Fruit fly (Drosophila melanogaster) whole organism, wandering third instar larva: ENCODE data around the gene Kaz.

Source experiments
- Abd-B ChIP-seq: fragments of >200 bp; optimal IDR thresholded peaks from 2 replicates; lab custom pipeline; 2017; ENCODE audit warnings: missing biosample characterization, missing genetic modification characterization
- CG32264 ChIP-seq: fragments of 200-800 bp; sonication (Bioruptor generic); optimal IDR thresholded peaks from 2 replicates; lab custom pipeline; 2016; ENCODE audit warnings: missing biosample characterization, missing genetic modification characterization
- CG9705 ChIP-seq: fragments of 200-800 bp; sonication (Bioruptor generic); optimal IDR thresholded peaks from 2 replicates; lab custom pipeline; 2018; ENCODE audit warnings: missing biosample characterization, mild to moderate bottlenecking, missing genetic modification characterization
- CrebA ChIP-seq: fragments of 200-800 bp; sonication (Bioruptor generic); optimal IDR thresholded peaks from 2 replicates; lab custom pipeline; 2016; ENCODE audit warnings: missing biosample characterization, mild to moderate bottlenecking, missing genetic modification characterization, borderline replicate concordance
- Dfd ChIP-seq: fragments of >200 bp; optimal IDR thresholded peaks from 2 replicates; lab custom pipeline; 2017; ENCODE audit warnings: missing biosample characterization, missing genetic modification characterization
- Dif ChIP-seq: fragments of 200-275, 200-300 bp; sonication (Bioruptor generic); optimal IDR thresholded peaks from 2 replicates; lab custom pipeline; 2018; ENCODE audit warnings: missing biosample characterization, missing genetic modification characterization; ENCODE audit not compliant: partially characterized antibody
- GATAd ChIP-seq: sonication (Bioruptor generic); optimal IDR thresholded peaks from 2 replicates; lab custom pipeline; 2016; ENCODE audit warnings: missing biosample characterization, missing genetic modification characterization
- HLH106 ChIP-seq: fragments of 200-800 bp; optimal IDR thresholded peaks from 3 replicates; lab custom pipeline; 2019; ENCODE audit warnings: missing biosample characterization, mild to moderate bottlenecking, missing genetic modification characterization, moderate library complexity
- Hr78 ChIP-seq: fragments of >200 bp; optimal IDR thresholded peaks from 2 replicates; lab custom pipeline; 2017; ENCODE audit warnings: missing biosample characterization, missing genetic modification characterization
- Hr83 ChIP-seq: fragments of 200-300 bp; sonication (Bioruptor generic); optimal IDR thresholded peaks from 2 replicates; lab custom pipeline; 2016; ENCODE audit warnings: missing biosample characterization, mild to moderate bottlenecking, missing genetic modification characterization, moderate library complexity; ENCODE audit not compliant: poor library complexity, severe bottlenecking
- Jra ChIP-seq: sonication (Bioruptor generic); optimal IDR thresholded peaks from 2 replicates; lab custom pipeline; 2016; ENCODE audit warnings: missing biosample characterization, missing genetic modification characterization
- Mio ChIP-seq: sonication (Bioruptor generic); optimal IDR thresholded peaks from 2 replicates; lab custom pipeline; 2016; ENCODE audit warnings: missing biosample characterization, missing genetic modification characterization
- N ChIP-seq: fragments of >200 bp; optimal IDR thresholded peaks from 2 replicates; lab custom pipeline; 2018; ENCODE audit warnings: missing biosample characterization, missing external identifiers, missing genetic modification characterization
- OdsH ChIP-seq: fragments of 200-800 bp; sonication (Bioruptor generic); optimal IDR thresholded peaks from 2 replicates; lab custom pipeline; 2016; ENCODE audit warnings: missing biosample characterization, mild to moderate bottlenecking, missing genetic modification characterization
- Rel ChIP-seq, 2 experiments: fragments of 200-800 bp; sonication (Bioruptor generic) in 1 of 2; optimal IDR thresholded peaks; 2 replicates in 1 of 2; 3 replicates in 1 of 2; lab custom pipeline; 2016 to 2019; ENCODE audit warnings: mild to moderate bottlenecking in 2 of 2, missing biosample characterization in 2 of 2, missing genetic modification characterization in 2 of 2, moderate library complexity in 1 of 2
- Sp1 ChIP-seq: fragments of 200-800 bp; sonication (Bioruptor generic); optimal IDR thresholded peaks from 3 replicates; lab custom pipeline; 2019; ENCODE audit warnings: missing biosample characterization, mild to moderate bottlenecking, missing genetic modification characterization, moderate library complexity
- Vsx2 ChIP-seq: fragments of 200-300, 225-300 bp; sonication (Bioruptor generic); optimal IDR thresholded peaks from 2 replicates; lab custom pipeline; 2018; ENCODE audit warnings: missing biosample characterization, missing genetic modification characterization; ENCODE audit not compliant: partially characterized antibody
- br ChIP-seq: fragments of 200-800 bp; sonication (Bioruptor generic); optimal IDR thresholded peaks from 2 replicates; lab custom pipeline; 2016; ENCODE audit warnings: missing biosample characterization, missing genetic modification characterization
- brk ChIP-seq: fragments of 200-800 bp; sonication (Bioruptor generic); optimal IDR thresholded peaks from 2 replicates; lab custom pipeline; 2016; ENCODE audit warnings: missing biosample characterization, mild to moderate bottlenecking, missing genetic modification characterization
- dmrt93B ChIP-seq: fragments of 200-800 bp; sonication (Bioruptor generic); optimal IDR thresholded peaks from 2 replicates; lab custom pipeline; 2018; ENCODE audit warnings: missing biosample characterization, mild to moderate bottlenecking, missing genetic modification characterization
- dsf ChIP-seq: sonication (Bioruptor generic); optimal IDR thresholded peaks from 2 replicates; lab custom pipeline; 2016; ENCODE audit warnings: missing biosample characterization, missing genetic modification characterization, borderline replicate concordance
- ey ChIP-seq: fragments of 200-800 bp; sonication (Bioruptor generic); optimal IDR thresholded peaks from 2 replicates; lab custom pipeline; 2016; ENCODE audit warnings: missing biosample characterization, missing genetic modification characterization
- foxo ChIP-seq, 2 experiments: fragments of 200-800 bp; sonication (Bioruptor generic); optimal IDR thresholded peaks; 2 replicates in 1 of 2; 3 replicates in 1 of 2; lab custom pipeline; 2016 to 2017; ENCODE audit warnings: missing biosample characterization in 2 of 2, missing genetic modification characterization in 2 of 2
- fru ChIP-seq: fragments of 200-800 bp; sonication (Bioruptor generic); optimal IDR thresholded peaks from 3 replicates; lab custom pipeline; 2016; ENCODE audit warnings: missing biosample characterization, mild to moderate bottlenecking, missing genetic modification characterization
- h ChIP-seq: fragments of 200-800 bp; sonication (Bioruptor generic); optimal IDR thresholded peaks from 3 replicates; lab custom pipeline; 2016; ENCODE audit warnings: missing biosample characterization, mild to moderate bottlenecking, missing genetic modification characterization
- lola ChIP-seq: fragments of >200 bp; optimal IDR thresholded peaks from 2 replicates; lab custom pipeline; 2017; ENCODE audit warnings: missing biosample characterization, missing genetic modification characterization
- pan ChIP-seq: fragments of >200 bp; optimal IDR thresholded peaks from 2 replicates; lab custom pipeline; 2017
- psq ChIP-seq: fragments of 200-800 bp; sonication (Bioruptor generic); optimal IDR thresholded peaks from 3 replicates; lab custom pipeline; 2017; ENCODE audit warnings: missing biosample characterization, mild to moderate bottlenecking, missing genetic modification characterization, moderate library complexity
- rgr ChIP-seq: fragments of 200-800 bp; sonication (Bioruptor generic); optimal IDR thresholded peaks from 3 replicates; lab custom pipeline; 2016; ENCODE audit warnings: missing biosample characterization, mild to moderate bottlenecking, missing genetic modification characterization
- sage ChIP-seq: fragments of 200-800 bp; sonication (Bioruptor generic); optimal IDR thresholded peaks from 2 replicates; lab custom pipeline; 2016; ENCODE audit warnings: missing biosample characterization, mild to moderate bottlenecking, missing genetic modification characterization
- sv ChIP-seq: fragments of 200-800 bp; sonication (Bioruptor generic); optimal IDR thresholded peaks from 3 replicates; lab custom pipeline; 2016; ENCODE audit warnings: missing biosample characterization, missing genetic modification characterization
- tai ChIP-seq: sonication (Bioruptor generic); optimal IDR thresholded peaks from 2 replicates; lab custom pipeline; 2016; ENCODE audit warnings: missing biosample characterization, missing genetic modification characterization
- usp ChIP-seq: fragments of >200 bp; optimal IDR thresholded peaks from 2 replicates; lab custom pipeline; 2017; ENCODE audit warnings: missing biosample characterization, missing genetic modification characterization
- woc ChIP-seq: sonication (Bioruptor generic); optimal IDR thresholded peaks from 2 replicates; lab custom pipeline; 2016; ENCODE audit warnings: missing biosample characterization, mild to moderate bottlenecking, missing genetic modification characterization

Kaz gene

DNA sequence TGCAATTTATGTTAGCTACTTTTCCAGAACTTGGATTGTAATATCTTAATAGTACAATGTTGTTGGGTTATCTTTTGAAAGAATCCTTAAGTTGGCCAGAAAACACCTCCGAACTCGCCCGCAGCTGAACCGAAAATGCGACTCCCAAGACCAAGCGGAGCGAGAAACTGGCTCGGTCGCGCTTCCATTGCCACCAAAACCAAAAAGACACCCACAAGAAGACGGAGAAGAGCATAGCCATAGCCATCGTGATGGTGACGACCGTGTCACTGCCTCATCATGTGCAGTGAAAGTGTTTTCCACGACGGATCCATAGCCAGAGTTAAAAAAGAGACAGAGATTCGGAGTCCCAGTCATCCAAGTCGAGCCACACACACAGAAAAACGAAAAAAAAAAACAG, 39.7 kb downstream of the Kaz start, which contains the start of gene CG13634:
Gene CG13634 (minus strand): TSS at position 101 of the 400 bp plus-strand sequence.
- no peak for TF ChIP-seq Hr83 (GFP tag; lab: Kevin White, UChicago)
- TF ChIP-seq usp (GFP tag; lab: Kevin White, UChicago): no peak
- TF ChIP-seq Jra (GFP tag; lab: Kevin White, UChicago): no peak
- TF ChIP-seq Mio: no peak
- no peak for TF ChIP-seq Abd-B (GFP tag; lab: Kevin White, UChicago)
- TF ChIP-seq CG32264 (GFP tag; lab: Kevin White, UChicago): no peak
- TF ChIP-seq Vsx2 (GFP tag; lab: Kevin White, UChicago): no peak
- TF ChIP-seq CG9705 (GFP tag; lab: Kevin White, UChicago): no peak
- no peak for TF ChIP-seq Dif
- no peak for TF ChIP-seq pan (lab: Kevin White, UChicago)

- no peak for TF ChIP-seq Vsx2 (GFP tag; lab: Kevin White, UChicago)
- no peak for TF ChIP-seq dsf (GFP tag; lab: Kevin White, UChicago)
- no peak for TF ChIP-seq CG9705 (GFP tag; lab: Kevin White, UChicago)
- TF ChIP-seq Dif: no peak
- TF ChIP-seq br (GFP tag; lab: Kevin White, UChicago): no peak
- no peak for TF ChIP-seq psq
- no peak for TF ChIP-seq CG32264 (GFP tag; lab: Kevin White, UChicago)
- no peak for TF ChIP-seq lola (GFP tag; lab: Kevin White, UChicago)
- no peak for TF ChIP-seq rgr
- no peak for TF ChIP-seq fru (GFP tag; lab: Kevin White, UChicago)
- TF ChIP-seq GATAd: no peak
- no peak for TF ChIP-seq sage (GFP tag; lab: Kevin White, UChicago)
- no peak for TF ChIP-seq Dfd
- TF ChIP-seq N: no peak
- TF ChIP-seq Abd-B (GFP tag; lab: Kevin White, UChicago): no peak
- no peak for TF ChIP-seq sv (GFP tag; lab: Kevin White, UChicago)
- TF ChIP-seq woc: no peak
- TF ChIP-seq CrebA (GFP tag; lab: Kevin White, UChicago): no peak
Measured at dm6 chr3R:24787734-24788133, 42.0 kb downstream of the Kaz start, which contains the start of gene Ets96B. Gene Ets96B (plus strand): TSS chr3R:24788054.

DNA sequence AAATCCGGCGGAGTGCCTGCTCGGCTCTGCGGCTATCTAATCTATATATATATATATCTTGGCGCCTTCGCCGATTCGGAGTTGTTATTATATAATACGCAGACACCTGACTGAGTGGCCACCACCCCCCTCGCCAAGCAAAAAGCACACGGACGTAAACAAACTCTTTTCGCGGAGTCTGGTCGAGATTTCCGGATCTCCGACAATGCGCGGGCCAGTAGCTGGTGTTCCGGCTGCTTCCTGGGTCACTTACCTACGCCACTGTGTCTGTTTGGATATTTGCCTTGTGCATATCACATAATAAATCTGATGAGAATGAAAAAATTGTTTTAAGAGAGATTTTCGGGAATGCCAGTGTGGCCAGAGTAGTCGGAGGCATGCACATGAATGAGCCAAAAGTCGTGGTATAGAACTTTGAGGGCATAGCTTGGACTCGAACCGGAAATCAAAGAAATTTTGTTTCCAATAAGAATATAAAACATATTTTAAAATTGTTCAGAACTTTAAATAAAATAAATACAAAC, 42.7 kb downstream of the Kaz start, which contains the start of gene CG5805:
Gene CG5805 (minus strand): TSS at position 380 of the 524 bp plus-strand sequence.
- TF ChIP-seq usp (GFP tag; lab: Kevin White, UChicago): no peak
- peak; percentile 27 for TF ChIP-seq CG32264 (GFP tag; lab: Kevin White, UChicago)
- TF ChIP-seq Dif: no peak
- TF ChIP-seq brk (GFP tag; lab: Kevin White, UChicago): no peak
- TF ChIP-seq Hr83 (GFP tag; lab: Kevin White, UChicago): peak; percentile 34
- TF ChIP-seq GATAd: no peak
- TF ChIP-seq h (GFP tag; lab: Kevin White, UChicago): peak; percentile 71
- TF ChIP-seq CG9705 (GFP tag; lab: Kevin White, UChicago): peak; percentile 79
- TF ChIP-seq psq: peak; percentile 57
- no peak for TF ChIP-seq tai (GFP tag; lab: Kevin White, UChicago)
- no peak for TF ChIP-seq dsf (GFP tag; lab: Kevin White, UChicago)
- TF ChIP-seq HLH106 (tag; lab: Kevin White, UChicago): peak; percentile 66
- peak; percentile 49 for TF ChIP-seq br (GFP tag; lab: Kevin White, UChicago)
- TF ChIP-seq OdsH (GFP tag; lab: Kevin White, UChicago): peak; percentile 54
- TF ChIP-seq ey (GFP tag; lab: Kevin White, UChicago): peak; percentile 28
- TF ChIP-seq Hr78 (GFP tag; lab: Kevin White, UChicago): no peak
- peak; percentile 87 for TF ChIP-seq rgr
- peak; percentile 67 for TF ChIP-seq Sp1 (GFP tag; lab: Kevin White, UChicago)
- TF ChIP-seq sv (GFP tag; lab: Kevin White, UChicago): peak; percentile 76
- TF ChIP-seq Rel (GFP tag; optimal IDR thresholded peaks at IDR 0.05; lab: Kevin White, UChicago): no peak
- peak; percentile 5 for TF ChIP-seq Rel (tag; optimal IDR thresholded peaks at IDR 0.05; lab: Kevin White, UChicago)
- TF ChIP-seq sage (GFP tag; lab: Kevin White, UChicago): peak; percentile 45
- peak; percentile 90 for TF ChIP-seq dmrt93B (GFP tag; lab: Kevin White, UChicago)
- peak; percentile 47 for TF ChIP-seq fru (GFP tag; lab: Kevin White, UChicago)
- peak in 1 of 2 experiments; percentile 47 for TF ChIP-seq foxo (GFP tag; optimal IDR thresholded peaks at IDR 0.05; lab: Kevin White, UChicago)
- TF ChIP-seq, all 38 proteins: peak for 17
